Comparison of ENCODE assay signal across 2 fruit fly cellular contexts in the genomic region with DNA sequence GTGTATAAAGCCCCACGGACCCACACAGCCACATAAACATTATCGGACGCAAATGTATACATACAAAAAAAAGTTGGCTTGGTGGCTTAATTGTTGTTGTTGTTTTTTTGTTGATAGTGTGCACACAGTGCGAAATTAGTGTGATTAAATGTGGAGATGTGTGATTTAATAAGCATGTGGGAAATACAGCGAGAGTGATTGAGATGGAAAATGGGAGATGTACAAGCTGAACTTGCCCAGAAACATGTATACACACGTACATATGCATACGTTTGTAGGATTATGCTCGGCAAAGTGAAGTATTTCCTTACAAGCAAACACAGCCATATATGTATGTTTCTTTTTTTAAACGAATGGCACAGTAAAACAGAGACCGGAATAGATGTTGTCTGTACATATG.
A peak's percentile ranks its signal among the peaks of the same experiment; 100 is the strongest.
TF ChIP-seq lines count a peak whose summit lies in the region.

No protein-coding gene starts in this region.

TF ChIP-seq in whole organism, embryonic, 481 proteins besides CTCF, POLR2A, EP300 and RAD21 (continued from another document):
- TF ChIP-seq CG12299 (tag; optimal IDR thresholded peaks at IDR 0.05; lab: Kevin White, UChicago) = no peak
- TF ChIP-seq CG7963 (GFP tag; IDR thresholded peaks at IDR 0.05; lab: Robert Waterston, UW; ENCODE audit: partially characterized antibody) = no peak
- TF ChIP-seq HLH3B (GFP tag; IDR thresholded peaks at IDR 0.05; lab: Robert Waterston, UW) = no peak
- TF ChIP-seq CG32767 (GFP tag; IDR thresholded peaks at IDR 0.05; lab: Robert Waterston, UW) = 0 out of 2 replicates have a peak, but pooled peaks have one; percentile 27
- no peak for TF ChIP-seq CG10366 (GFP tag; IDR thresholded peaks at IDR 0.05; lab: Robert Waterston, UW)
- TF ChIP-seq esg (GFP tag; conservative IDR thresholded peaks at IDR 0.05; lab: Robert Waterston, UW) = no peak
- TF ChIP-seq org-1 (GFP tag; optimal IDR thresholded peaks at IDR 0.05; lab: Kevin White, UChicago) = no peak
- TF ChIP-seq Awh (GFP tag; IDR thresholded peaks at IDR 0.05; lab: Robert Waterston, UW) = no peak
- no peak for TF ChIP-seq lilli (GFP tag; optimal IDR thresholded peaks at IDR 0.05; lab: Kevin White, UChicago)
- TF ChIP-seq schlank (tag; optimal IDR thresholded peaks at IDR 0.05; lab: Kevin White, UChicago) = no peak
- no peak for TF ChIP-seq hbn (GFP tag; IDR thresholded peaks at IDR 0.05; lab: Robert Waterston, UW; ENCODE audit: partially characterized antibody)
- TF ChIP-seq lmd (GFP tag; IDR thresholded peaks at IDR 0.05; lab: Robert Waterston, UW) = no peak
- TF ChIP-seq CrebB (tag; optimal IDR thresholded peaks at IDR 0.05; lab: Kevin White, UChicago) = no peak
- no peak for TF ChIP-seq zen2 (GFP tag; IDR thresholded peaks at IDR 0.05; lab: Robert Waterston, UW; ENCODE audit: partially characterized antibody)
- TF ChIP-seq fd64A (GFP tag; optimal IDR thresholded peaks at IDR 0.05; lab: Kevin White, UChicago) = no peak
- no peak for TF ChIP-seq CG8089 (GFP tag; optimal IDR thresholded peaks at IDR 0.05; lab: Kevin White, UChicago)
- TF ChIP-seq CG7372 (GFP tag; IDR thresholded peaks at IDR 0.05; lab: Robert Waterston, UW) = no peak
- no peak for TF ChIP-seq CG13296 (GFP tag; optimal IDR thresholded peaks at IDR 0.05; lab: Kevin White, UChicago)
- TF ChIP-seq ttk (GFP tag; IDR thresholded peaks at IDR 0.05; lab: Robert Waterston, UW) = no peak
- TF ChIP-seq gem (tag; optimal IDR thresholded peaks at IDR 0.05; lab: Kevin White, UChicago) = no peak
- TF ChIP-seq fd96Cb (tag; optimal IDR thresholded peaks at IDR 0.05; lab: Kevin White, UChicago) = no peak
- TF ChIP-seq CG12219 (GFP tag; optimal IDR thresholded peaks at IDR 0.05; lab: Kevin White, UChicago) = no peak
- 0 out of 4 replicates have a peak, but pooled peaks have one; percentile 33 for TF ChIP-seq chinmo (GFP tag; IDR thresholded peaks at IDR 0.05; lab: Robert Waterston, UW; ENCODE audit: partially characterized antibody)
- TF ChIP-seq CG6683 (GFP tag; optimal IDR thresholded peaks at IDR 0.05; lab: Kevin White, UChicago) = no peak
- no peak for TF ChIP-seq CG17361 (GFP tag; IDR thresholded peaks at IDR 0.05; lab: Robert Waterston, UW)
- TF ChIP-seq CG13775 (GFP tag; optimal IDR thresholded peaks at IDR 0.05; lab: Kevin White, UChicago) = no peak
- TF ChIP-seq Mrtf (GFP tag; IDR thresholded peaks at IDR 0.05; lab: Robert Waterston, UW) = no peak
- no peak for TF ChIP-seq cato (GFP tag; optimal IDR thresholded peaks at IDR 0.05; lab: Kevin White, UChicago; ENCODE audit: borderline replicate concordance)
- TF ChIP-seq row (GFP tag; IDR thresholded peaks at IDR 0.05; lab: Robert Waterston, UW) = 0 out of 3 replicates have a peak, but pooled peaks have one; percentile 12
- peak; percentile 67 for TF ChIP-seq Drgx (GFP tag; IDR thresholded peaks at IDR 0.05; lab: Robert Waterston, UW)
- TF ChIP-seq nom (GFP tag; optimal IDR thresholded peaks at IDR 0.05; lab: Kevin White, UChicago) = peak; percentile 52

TF ChIP-seq in whole organism, prepupa, 60 proteins besides CTCF, POLR2A, EP300 and RAD21 (continued from another document):
- TF ChIP-seq dsx (GFP tag; optimal IDR thresholded peaks at IDR 0.05; lab: Kevin White, UChicago; ENCODE audit: poor library complexity, severe bottlenecking) (no peak), CG7368 (GFP tag; optimal IDR thresholded peaks at IDR 0.05; lab: Kevin White, UChicago) (no peak), CG6276 (GFP tag; optimal IDR thresholded peaks at IDR 0.05; lab: Kevin White, UChicago) (no peak), Sox14 (GFP tag; optimal IDR thresholded peaks at IDR 0.05; lab: Kevin White, UChicago) (no peak), Ets21C (GFP tag; optimal IDR thresholded peaks at IDR 0.05; lab: Kevin White, UChicago) (no peak), Eip75B (GFP tag; optimal IDR thresholded peaks at IDR 0.05; lab: Kevin White, UChicago) (no peak), CG8319 (GFP tag; optimal IDR thresholded peaks at IDR 0.05; lab: Kevin White, UChicago) (no peak), CG9139 (GFP tag; optimal IDR thresholded peaks at IDR 0.05; lab: Kevin White, UChicago) (no peak), CG6808 (GFP tag; optimal IDR thresholded peaks at IDR 0.05; lab: Kevin White, UChicago) (no peak), CG31627 (GFP tag; optimal IDR thresholded peaks at IDR 0.05; lab: Kevin White, UChicago) (no peak), Blimp-1 (GFP tag; optimal IDR thresholded peaks at IDR 0.05; lab: Kevin White, UChicago) (no peak), Ets96B (tag; optimal IDR thresholded peaks at IDR 0.05; lab: Kevin White, UChicago) (peak; percentile 40), Hr4 (GFP tag; optimal IDR thresholded peaks at IDR 0.05; lab: Kevin White, UChicago) (peak; percentile 39), CG10669 (GFP tag; optimal IDR thresholded peaks at IDR 0.05; lab: Kevin White, UChicago) (no peak), cyc (GFP tag; optimal IDR thresholded peaks at IDR 0.05; lab: Kevin White, UChicago) (no peak), CG16779 (tag; optimal IDR thresholded peaks at IDR 0.05; lab: Kevin White, UChicago) (no peak), pdm3 (GFP tag; optimal IDR thresholded peaks at IDR 0.05; lab: Kevin White, UChicago) (no peak), eg (GFP tag; IDR thresholded peaks at IDR 0.05; lab: Robert Waterston, UW) (no peak; the same call in 2 of the 3 replicates), Hr39 (GFP tag; optimal IDR thresholded peaks at IDR 0.05; lab: Kevin White, UChicago) (no peak), Sox102F (GFP tag; optimal IDR thresholded peaks at IDR 0.05; lab: Kevin White, UChicago) (no peak), CG4318 (GFP tag; optimal IDR thresholded peaks at IDR 0.05; lab: Kevin White, UChicago) (no peak), CG3032 (tag; optimal IDR thresholded peaks at IDR 0.05; lab: Kevin White, UChicago) (peak; percentile 28), svp (GFP tag; lab: Kevin White, UChicago) (no peak), CG11762 (GFP tag; optimal IDR thresholded peaks at IDR 0.05; lab: Kevin White, UChicago; ENCODE audit: insufficient read depth) (no peak), fd59A (GFP tag; optimal IDR thresholded peaks at IDR 0.05; lab: Kevin White, UChicago) (no peak), CG3919 (GFP tag; optimal IDR thresholded peaks at IDR 0.05; lab: Kevin White, UChicago) (no peak), acj6 (GFP tag; optimal IDR thresholded peaks at IDR 0.05; lab: Kevin White, UChicago) (no peak), OdsH (GFP tag; optimal IDR thresholded peaks at IDR 0.05; lab: Kevin White, UChicago) (no peak), CG8119 (GFP tag; IDR thresholded peaks at IDR 0.05; lab: Robert Waterston, UW) (peak; percentile 45; the same call in 1 of the 3 replicates), net (GFP tag; optimal IDR thresholded peaks at IDR 0.05; lab: Kevin White, UChicago) (no peak), dac (GFP tag; optimal IDR thresholded peaks at IDR 0.05; lab: Kevin White, UChicago) (peak; percentile 39), CG11902 (GFP tag; optimal IDR thresholded peaks at IDR 0.05; lab: Kevin White, UChicago) (no peak), Eip93F (GFP tag; optimal IDR thresholded peaks at IDR 0.05; lab: Kevin White, UChicago) (no peak), CG6792 (GFP tag; optimal IDR thresholded peaks at IDR 0.05; lab: Kevin White, UChicago) (no peak), Hr38 (GFP tag; optimal IDR thresholded peaks at IDR 0.05; lab: Kevin White, UChicago) (no peak), topi (GFP tag; optimal IDR thresholded peaks at IDR 0.05; lab: Kevin White, UChicago) (no peak), ss (GFP tag; optimal IDR thresholded peaks at IDR 0.05; lab: Kevin White, UChicago) (no peak), CG6854 (GFP tag; optimal IDR thresholded peaks at IDR 0.05; lab: Kevin White, UChicago) (no peak), Sox15 (GFP tag; optimal IDR thresholded peaks at IDR 0.05; lab: Kevin White, UChicago) (no peak), CG6163 (GFP tag; IDR thresholded peaks at IDR 0.05; lab: Robert Waterston, UW) (no peak; the same call in 1 of the 3 replicates)
